Fruit fly (Drosophila melanogaster): Measurements from ENCODE around the gene Obp18a.

Obp18a gene

dm6 chrX:19153288-19154130 lies 17.8 kb upstream of the Obp18a start (continued):
- TF ChIP-seq CG13296 (GFP tag; optimal IDR thresholded peaks at IDR 0.05) = peak; percentile 26
- TF ChIP-seq caup (GFP tag; optimal IDR thresholded peaks at IDR 0.05; ENCODE audit: severe bottlenecking) = peak; percentile 12
- peak; percentile 61 for TF ChIP-seq HmgZ (tag; optimal IDR thresholded peaks at IDR 0.05)
- TF ChIP-seq Drgx (GFP tag; IDR thresholded peaks at IDR 0.05) = peak; percentile 28; the same call in 1 of the 2 replicates
- 0 out of 3 replicates have a peak, but pooled peaks have one; percentile 31 for TF ChIP-seq gce (GFP tag; IDR thresholded peaks at IDR 0.05)
- peak; percentile 4 for TF ChIP-seq Side (GFP tag; optimal IDR thresholded peaks at IDR 0.05)
- no peak for TF ChIP-seq fu2 (GFP tag; optimal IDR thresholded peaks at IDR 0.05)
- peak; percentile 4; the same call in 1 of the 3 replicates for TF ChIP-seq otp (GFP tag; IDR thresholded peaks at IDR 0.05)
- 0 out of 2 replicates have a peak, but pooled peaks have one; percentile 36 for TF ChIP-seq CG10321 (GFP tag; IDR thresholded peaks at IDR 0.05)
- no peak for TF ChIP-seq CG10462 (GFP tag; optimal IDR thresholded peaks at IDR 0.05)
- 0 out of 2 replicates have a peak, but pooled peaks have one; percentile 17 for TF ChIP-seq slbo (GFP tag; IDR thresholded peaks at IDR 0.05)
- no peak for TF ChIP-seq Rfx (GFP tag; IDR thresholded peaks at IDR 0.05)
- TF ChIP-seq crol (GFP tag; IDR thresholded peaks at IDR 0.05) = peak; percentile 96
- peak; percentile 51; the same call in 1 of the 2 replicates for TF ChIP-seq Bgb (GFP tag; IDR thresholded peaks at IDR 0.05; ENCODE audit: partially characterized antibody)
- TF ChIP-seq HLHmδ (GFP tag; optimal IDR thresholded peaks at IDR 0.05) = peak; percentile 31
- TF ChIP-seq Stat92E (GFP tag; optimal IDR thresholded peaks at IDR 0.05) = peak in 1 of 3 experiments; percentile 22
- no peak for TF ChIP-seq Hmx (GFP tag; optimal IDR thresholded peaks at IDR 0.05)
- TF ChIP-seq unpg (GFP tag; optimal IDR thresholded peaks at IDR 0.05) = no peak
- no peak for TF ChIP-seq CG12219 (GFP tag; optimal IDR thresholded peaks at IDR 0.05)
- no peak for TF ChIP-seq Mrtf (GFP tag; IDR thresholded peaks at IDR 0.05)
- TF ChIP-seq CG34422 (GFP tag; IDR thresholded peaks at IDR 0.05) = peak; percentile 68; the same call in 2 of the 3 replicates
- 0 out of 3 replicates have a peak, but pooled peaks have one; percentile 55 for TF ChIP-seq Opbp (GFP tag; IDR thresholded peaks at IDR 0.05; ENCODE audit: partially characterized antibody)
- peak in 1 of 2 experiments; percentile 63 for TF ChIP-seq Hr78 (GFP tag; optimal IDR thresholded peaks at IDR 0.05)
- TF ChIP-seq Jarid2 (GFP tag; optimal IDR thresholded peaks at IDR 0.05) = peak; percentile 99
- TF ChIP-seq CG2129 (GFP tag; IDR thresholded peaks at IDR 0.05; ENCODE audit: partially characterized antibody) = no peak
- TF ChIP-seq kay (GFP tag; optimal IDR thresholded peaks at IDR 0.05) = peak; percentile 88

dm6 chrX:19152570-19153287 lies 17.1 kb upstream of the Obp18a start:
- no peak for TF ChIP-seq ken (GFP tag; IDR thresholded peaks at IDR 0.05)
- TF ChIP-seq mirr (GFP tag; optimal IDR thresholded peaks at IDR 0.05) = no peak
- TF ChIP-seq CG9437 (GFP tag; optimal IDR thresholded peaks at IDR 0.05) = peak; percentile 64
- TF ChIP-seq CG10267 (tag; optimal IDR thresholded peaks at IDR 0.05) = peak; percentile 52
- TF ChIP-seq dmrt11E (tag; optimal IDR thresholded peaks at IDR 0.05) = peak; percentile 73
- TF ChIP-seq CG11504 (tag; optimal IDR thresholded peaks at IDR 0.05) = peak; percentile 83
- TF ChIP-seq tup (GFP tag; optimal IDR thresholded peaks at IDR 0.05) = no peak
- TF ChIP-seq Xrp1 (GFP tag; IDR thresholded peaks at IDR 0.05) = peak; percentile 67
- TF ChIP-seq CG10979 (tag; optimal IDR thresholded peaks at IDR 0.05) = peak; percentile 75
- peak; percentile 41 for TF ChIP-seq CG15696 (tag; optimal IDR thresholded peaks at IDR 0.05)
- 0 out of 2 replicates have a peak, but pooled peaks have one; percentile 16 for TF ChIP-seq Ada2b (GFP tag; IDR thresholded peaks at IDR 0.05)
- TF ChIP-seq hb (GFP tag; IDR thresholded peaks at IDR 0.05; ENCODE audit: partially characterized antibody) = no peak
- no peak for TF ChIP-seq HmgZ (tag; optimal IDR thresholded peaks at IDR 0.05)
- peak; percentile 55 for TF ChIP-seq CG1233 (GFP tag; optimal IDR thresholded peaks at IDR 0.05)
- TF ChIP-seq trh (GFP tag; optimal IDR thresholded peaks at IDR 0.05) = no peak
- TF ChIP-seq Med (GFP tag) = peak; percentile 67
- TF ChIP-seq ase (GFP tag; IDR thresholded peaks at IDR 0.05) = 0 out of 3 replicates have a peak, but pooled peaks have one; percentile 48
- TF ChIP-seq pzg (GFP tag; optimal IDR thresholded peaks at IDR 0.05) = no peak
- peak; percentile 22 for TF ChIP-seq D19B (GFP tag; optimal IDR thresholded peaks at IDR 0.05)
- TF ChIP-seq nau (GFP tag; optimal IDR thresholded peaks at IDR 0.05) = peak; percentile 5
- TF ChIP-seq CG11093 (GFP tag; IDR thresholded peaks at IDR 0.05) = no peak
